Worm (Caenorhabditis elegans): ENCODE data around the gene fbxa-19.

ce11 chrIII:1323555-1323954 lies 8.4 kb downstream of the fbxa-19 start:
- no peak for TF ChIP-seq snpc-1.2 (GFP tag; IDR thresholded peaks at IDR 0.05)
- no peak for TF ChIP-seq dpl-1 (GFP tag; optimal IDR thresholded peaks at IDR 0.05)
- no peak for TF ChIP-seq fos-1 (tag; optimal IDR thresholded peaks at IDR 0.05)
- no peak for TF ChIP-seq nhr-25 (tag; optimal IDR thresholded peaks at IDR 0.05; ENCODE audit: borderline replicate concordance, insufficient read depth)
- peak; percentile 19 for TF ChIP-seq dve-1 (tag; optimal IDR thresholded peaks at IDR 0.05; ENCODE audit: insufficient read depth)
- TF ChIP-seq ceh-82 (tag; optimal IDR thresholded peaks at IDR 0.05) = no peak
- TF ChIP-seq ctbp-1 (GFP tag; IDR thresholded peaks at IDR 0.05) = no peak
- no peak for TF ChIP-seq ces-1 (GFP tag; optimal IDR thresholded peaks at IDR 0.05)
- TF ChIP-seq unc-62 (GFP tag; optimal IDR thresholded peaks at IDR 0.05 in 1 of 2) = no peak
- TF ChIP-seq unc-62 (tag; optimal IDR thresholded peaks at IDR 0.05) = no peak
- no peak for TF ChIP-seq spr-3 (GFP tag; optimal IDR thresholded peaks at IDR 0.05)
- no peak for TF ChIP-seq fkh-10 (GFP tag; optimal IDR thresholded peaks at IDR 0.05)

Data from whole organism, L4 larva.